Fruit fly (Drosophila melanogaster): Measurements from ENCODE around the gene CG15747.
A peak's percentile ranks its signal among the peaks of the same experiment; 100 is the strongest.

Gene CG15747

dm6 chrX:13296405-13297183 is 41.5 kb upstream of the CG15747 start, which contains the start of gene CG1622 (continued):
- no peak for TF ChIP-seq pnt (GFP tag; optimal IDR thresholded peaks at IDR 0.05)
- TF ChIP-seq CG4328 (GFP tag; optimal IDR thresholded peaks at IDR 0.05), result no peak
- TF ChIP-seq pita (GFP tag; optimal IDR thresholded peaks at IDR 0.05), result no peak
- TF ChIP-seq Hr78 (GFP tag; optimal IDR thresholded peaks at IDR 0.05), result no peak
- no peak for TF ChIP-seq CG17802 (tag; optimal IDR thresholded peaks at IDR 0.05)
- no peak for TF ChIP-seq NfI (GFP tag; optimal IDR thresholded peaks at IDR 0.05)
- no peak for TF ChIP-seq cg (GFP tag; optimal IDR thresholded peaks at IDR 0.05)
- peak; percentile 67; the same call in 2 of the 3 replicates for TF ChIP-seq Dbx (GFP tag; IDR thresholded peaks at IDR 0.05)
- peak; percentile 14; the same call in 1 of the 2 replicates for TF ChIP-seq Taf1 (GFP tag; IDR thresholded peaks at IDR 0.05)
- no peak for TF ChIP-seq jumu (GFP tag; optimal IDR thresholded peaks at IDR 0.05)
- no peak for TF ChIP-seq corto (GFP tag; optimal IDR thresholded peaks at IDR 0.05)
- TF ChIP-seq odd (GFP tag; optimal IDR thresholded peaks at IDR 0.05), result no peak
- TF ChIP-seq CG32767 (GFP tag; IDR thresholded peaks at IDR 0.05), result no peak
- TF ChIP-seq CG12219 (GFP tag; optimal IDR thresholded peaks at IDR 0.05), result no peak
- no peak for TF ChIP-seq NC2α (GFP tag; optimal IDR thresholded peaks at IDR 0.05)
- peak; percentile 28; the same call in 1 of the 2 replicates for TF ChIP-seq E2f2 (GFP tag; IDR thresholded peaks at IDR 0.05)
- TF ChIP-seq sc (optimal IDR thresholded peaks at IDR 0.05), result no peak
- TF ChIP-seq sc (GFP tag; optimal IDR thresholded peaks at IDR 0.05), result no peak
- no peak for TF ChIP-seq Sin3A (optimal IDR thresholded peaks at IDR 0.05)
- TF ChIP-seq CG8924 (tag; optimal IDR thresholded peaks at IDR 0.05), result peak; percentile 55
- TF ChIP-seq zfh2 (GFP tag; optimal IDR thresholded peaks at IDR 0.05), result no peak
- TF ChIP-seq Doc2 (GFP tag; IDR thresholded peaks at IDR 0.05), result no peak
- TF ChIP-seq CG33557 (GFP tag; optimal IDR thresholded peaks at IDR 0.05), result no peak
- no peak for TF ChIP-seq tin (GFP tag; optimal IDR thresholded peaks at IDR 0.05)
- no peak for TF ChIP-seq Side (GFP tag; optimal IDR thresholded peaks at IDR 0.05)
- peak; percentile 80 for TF ChIP-seq Dref (GFP tag; IDR thresholded peaks at IDR 0.05)
- TF ChIP-seq CG15601 (tag; optimal IDR thresholded peaks at IDR 0.05), result peak; percentile 19
- TF ChIP-seq bbx (GFP tag; IDR thresholded peaks at IDR 0.05; ENCODE audit: partially characterized antibody), result peak; percentile 39; the same call in 1 of the 2 replicates
- TF ChIP-seq CG11085 (GFP tag; IDR thresholded peaks at IDR 0.05), result no peak
- peak; percentile 42 for TF ChIP-seq CG9727 (GFP tag; optimal IDR thresholded peaks at IDR 0.05)
- TF ChIP-seq yki (optimal IDR thresholded peaks at IDR 0.05), result no peak
- TF ChIP-seq Eip74EF (GFP tag; optimal IDR thresholded peaks at IDR 0.05), result no peak
- TF ChIP-seq twi (tag; optimal IDR thresholded peaks at IDR 0.05), result no peak
- no peak for TF ChIP-seq CG12299 (tag; optimal IDR thresholded peaks at IDR 0.05)
- TF ChIP-seq CG12391 (tag; optimal IDR thresholded peaks at IDR 0.05), result peak; percentile 72
- no peak for TF ChIP-seq emc (GFP tag; optimal IDR thresholded peaks at IDR 0.05)
- TF ChIP-seq dysf (GFP tag; IDR thresholded peaks at IDR 0.05), result peak; percentile 42; the same call in 2 of the 3 replicates
- no peak for TF ChIP-seq D19B (GFP tag; optimal IDR thresholded peaks at IDR 0.05)
- TF ChIP-seq org-1 (GFP tag; optimal IDR thresholded peaks at IDR 0.05), result no peak
- TF ChIP-seq CG10565 (GFP tag; optimal IDR thresholded peaks at IDR 0.05), result no peak
- 0 out of 4 replicates have a peak, but pooled peaks have one; percentile 31 for TF ChIP-seq chinmo (GFP tag; IDR thresholded peaks at IDR 0.05; ENCODE audit: partially characterized antibody)
- no peak for TF ChIP-seq aop (GFP tag; IDR thresholded peaks at IDR 0.05)
- peak; percentile 41; the same call in 1 of the 3 replicates for TF ChIP-seq CG34224 (GFP tag; IDR thresholded peaks at IDR 0.05; ENCODE audit: partially characterized antibody)
- TF ChIP-seq peb (GFP tag; IDR thresholded peaks at IDR 0.05), result no peak
- TF ChIP-seq jing (GFP tag; optimal IDR thresholded peaks at IDR 0.05), result no peak
- TF ChIP-seq fu2 (GFP tag; optimal IDR thresholded peaks at IDR 0.05), result no peak
- no peak for TF ChIP-seq CG7963 (GFP tag; IDR thresholded peaks at IDR 0.05; ENCODE audit: partially characterized antibody)
- no peak for TF ChIP-seq tio (GFP tag; optimal IDR thresholded peaks at IDR 0.05)
- peak; percentile 31; the same call in 1 of the 2 replicates for TF ChIP-seq lmd (GFP tag; IDR thresholded peaks at IDR 0.05)
- no peak for TF ChIP-seq ken (GFP tag; IDR thresholded peaks at IDR 0.05)
